Fruit fly (Drosophila melanogaster) whole organism, embryonic: ENCODE data around the gene Bsg.

Experiments used
- Aef1 ChIP-seq: fragments of 200-800 bp; sonication (Bioruptor generic); IDR thresholded peaks from 3 replicates; pipeline ENCODE4 v1.3.6; 2022; ENCODE audit warnings: missing biosample characterization, missing genetic modification characterization
- BtbVII ChIP-seq: fragments of 200-800 bp; sonication (Bioruptor generic); optimal IDR thresholded peaks from 3 replicates; lab custom pipeline; 2017; ENCODE audit warnings: missing biosample characterization, mild to moderate bottlenecking, missing genetic modification characterization
- C15 ChIP-seq: fragments of 200-800 bp; sonication (Bioruptor generic); IDR thresholded peaks from 3 replicates; pipeline ENCODE4 v1.3.6; 2022; ENCODE audit warnings: missing biosample characterization, missing genetic modification characterization
- CG10979 ChIP-seq: fragments of 200-800 bp; sonication (Bioruptor generic); optimal IDR thresholded peaks from 2 replicates; lab custom pipeline; 2018; ENCODE audit warnings: missing biosample characterization, mild to moderate bottlenecking, missing genetic modification characterization, moderate library complexity
- CG11456 ChIP-seq: fragments of 200-800 bp; sonication (Bioruptor generic); IDR thresholded peaks from 3 replicates; pipeline ENCODE4 v1.3.6; 2022; ENCODE audit warnings: missing biosample characterization, missing genetic modification characterization
- CG15601 ChIP-seq: fragments of 200-800 bp; sonication (Bioruptor generic); optimal IDR thresholded peaks from 3 replicates; lab custom pipeline; 2019; ENCODE audit warnings: missing biosample characterization, mild to moderate bottlenecking, missing genetic modification characterization, moderate library complexity
- CG16779 ChIP-seq: fragments of 200-800 bp; sonication (Bioruptor generic); IDR thresholded peaks from 2 replicates; pipeline ENCODE4 v1.3.6; 2022; ENCODE audit warnings: missing biosample characterization, missing genetic modification characterization
- CG17186 ChIP-seq: fragments of 200-800 bp; sonication (Bioruptor generic); optimal IDR thresholded peaks from 3 replicates; lab custom pipeline; 2017; ENCODE audit warnings: missing biosample characterization, missing genetic modification reagents, missing genetic modification characterization
- CG2199 ChIP-seq: fragments of 200-800 bp; sonication (Bioruptor generic); IDR thresholded peaks from 3 replicates; pipeline ENCODE4 v1.3.6; 2022; ENCODE audit warnings: missing biosample characterization, missing genetic modification characterization
- CG30020 ChIP-seq: fragments of 200-800 bp; optimal IDR thresholded peaks from 2 replicates; lab custom pipeline; 2019; ENCODE audit warnings: missing biosample characterization, mild to moderate bottlenecking, missing genetic modification characterization, moderate library complexity
- CG33557 ChIP-seq: fragments of 200-800 bp; sonication (Bioruptor generic); optimal IDR thresholded peaks from 2 replicates; lab custom pipeline; 2019; ENCODE audit warnings: missing biosample characterization, mild to moderate bottlenecking, missing genetic modification characterization, moderate library complexity
- CG34224 ChIP-seq: fragments of 200-800 bp; sonication (Bioruptor generic); IDR thresholded peaks from 3 replicates; pipeline ENCODE4 v1.3.6; 2022; ENCODE audit warnings: missing biosample characterization, missing genetic modification characterization; ENCODE audit not compliant: partially characterized antibody
- CG34422 ChIP-seq: fragments of 200-800 bp; sonication (Bioruptor generic); IDR thresholded peaks from 3 replicates; pipeline ENCODE4 v1.3.6; 2022; ENCODE audit warnings: missing biosample characterization, missing genetic modification characterization
- CG43689 ChIP-seq: fragments of 200-800 bp; sonication (Bioruptor generic); IDR thresholded peaks from 2 replicates; pipeline ENCODE4 v1.3.6; 2022; ENCODE audit warnings: missing biosample characterization, missing genetic modification characterization
- CG4854 ChIP-seq: fragments of 200-800 bp; sonication (Bioruptor generic); optimal IDR thresholded peaks from 2 replicates; lab custom pipeline; 2016; ENCODE audit warnings: missing biosample characterization, missing genetic modification characterization, inconsistent platforms
- CG6791 ChIP-seq: fragments of 200-800 bp; sonication (Bioruptor generic); IDR thresholded peaks from 3 replicates; pipeline ENCODE4 v1.3.6; 2022; ENCODE audit warnings: missing biosample characterization, missing genetic modification characterization; ENCODE audit not compliant: partially characterized antibody
- CG7357 ChIP-seq: fragments of 200-800 bp; sonication (Bioruptor generic); IDR thresholded peaks from 3 replicates; pipeline ENCODE4 v1.3.6; 2022; ENCODE audit warnings: missing biosample characterization, missing genetic modification characterization
- CG7987 ChIP-seq: fragments of 200-800 bp; sonication (Bioruptor generic); optimal IDR thresholded peaks from 2 replicates; lab custom pipeline; 2018; ENCODE audit warnings: missing biosample characterization, mild to moderate bottlenecking, missing genetic modification characterization, moderate library complexity
- CG8944 ChIP-seq: fragments of 200-800 bp; sonication (Bioruptor generic); optimal IDR thresholded peaks from 3 replicates; lab custom pipeline; 2016; ENCODE audit warnings: missing biosample characterization, missing genetic modification characterization
- CG9609 ChIP-seq: fragments of 200-800 bp; sonication (Bioruptor generic); optimal IDR thresholded peaks from 3 replicates; lab custom pipeline; 2016; ENCODE audit warnings: missing biosample characterization, missing genetic modification characterization
- CG9817 ChIP-seq: fragments of 200-800 bp; sonication (Bioruptor generic); optimal IDR thresholded peaks from 2 replicates; lab custom pipeline; 2018; ENCODE audit warnings: missing biosample characterization, mild to moderate bottlenecking, missing genetic modification characterization, moderate library complexity
- Dref ChIP-seq: fragments of 200-800 bp; sonication (Bioruptor generic); IDR thresholded peaks from 2 replicates; pipeline ENCODE4 v1.3.6; 2022; ENCODE audit warnings: missing biosample characterization, missing genetic modification characterization
- Fer2 ChIP-seq: fragments of 200-800 bp; sonication (Bioruptor generic); optimal IDR thresholded peaks from 2 replicates; lab custom pipeline; 2018; ENCODE audit warnings: missing biosample characterization, mild to moderate bottlenecking, missing genetic modification characterization, moderate library complexity
- Hr39 ChIP-seq: fragments of >200 bp; optimal IDR thresholded peaks from 2 replicates; lab custom pipeline; 2017
- Hsf ChIP-seq: fragments of 200-800 bp; sonication (Bioruptor generic); optimal IDR thresholded peaks from 3 replicates; lab custom pipeline; 2016; ENCODE audit warnings: missing biosample characterization, missing genetic modification characterization
- Myb ChIP-seq: fragments of 200-800 bp; sonication (Bioruptor generic); optimal IDR thresholded peaks from 2 replicates; lab custom pipeline; 2016; ENCODE audit warnings: missing biosample characterization, missing genetic modification characterization
- Nf-YA ChIP-seq: fragments of 200-800 bp; sonication (Bioruptor generic); IDR thresholded peaks from 2 replicates; pipeline ENCODE4 v1.3.6; 2022; ENCODE audit warnings: missing biosample characterization, missing genetic modification characterization
- Optix ChIP-seq: fragments of 200-800 bp; sonication (Bioruptor generic); IDR thresholded peaks from 3 replicates; pipeline ENCODE4 v1.3.6; 2022; ENCODE audit warnings: missing biosample characterization, missing genetic modification characterization
- Spps ChIP-seq: fragments of 200-800 bp; sonication (Bioruptor generic); optimal IDR thresholded peaks from 2 replicates; lab custom pipeline; 2018; ENCODE audit warnings: missing biosample characterization, mild to moderate bottlenecking, missing genetic modification characterization
- Stat92E ChIP-seq, 3 experiments: fragments of >200 bp in 2 of 3; fragments of 200-800 bp in 1 of 3; sonication (Bioruptor generic) in 1 of 3; optimal IDR thresholded peaks; 2 replicates each; lab custom pipeline; 2017 to 2019; ENCODE audit warnings: missing biosample characterization in 3 of 3, missing genetic modification characterization in 3 of 3, mild to moderate bottlenecking in 1 of 3, moderate library complexity in 1 of 3
- Trl ChIP-seq, 3 experiments: fragments of >200 bp in 2 of 3; fragments of 200-800 bp in 1 of 3; sonication (Bioruptor generic) in 1 of 3; optimal IDR thresholded peaks; 2 replicates in 1 of 3; 3 replicates in 2 of 3; lab custom pipeline; 2016 to 2017; ENCODE audit warnings: missing biosample characterization in 1 of 3, missing genetic modification characterization in 1 of 3
- bigmax ChIP-seq: fragments of 200-800 bp; sonication (Bioruptor generic); optimal IDR thresholded peaks from 2 replicates; lab custom pipeline; 2018; ENCODE audit warnings: missing biosample characterization, mild to moderate bottlenecking, missing genetic modification characterization
- bsh ChIP-seq, 2 experiments: fragments of 200-800 bp; sonication (Bioruptor generic); optimal IDR thresholded peaks; 2 replicates each; lab custom pipeline; 2017 to 2018; ENCODE audit warnings: mild to moderate bottlenecking in 2 of 2, missing biosample characterization in 2 of 2, missing genetic modification characterization in 2 of 2, moderate library complexity in 1 of 2
- chn ChIP-seq: fragments of 200-800 bp; sonication (Bioruptor generic); optimal IDR thresholded peaks from 2 replicates; lab custom pipeline; 2016; ENCODE audit warnings: missing biosample characterization, missing genetic modification characterization
- crol ChIP-seq: fragments of 200-800 bp; sonication (Bioruptor generic); IDR thresholded peaks from 2 replicates; pipeline ENCODE4 v1.3.6; 2022; ENCODE audit warnings: missing biosample characterization, missing genetic modification characterization
- fd96Cb ChIP-seq: fragments of 200-800 bp; sonication (Bioruptor generic); optimal IDR thresholded peaks from 2 replicates; lab custom pipeline; 2018; ENCODE audit warnings: missing biosample characterization, mild to moderate bottlenecking, missing genetic modification characterization, moderate library complexity
- inv ChIP-seq: fragments of 200-800 bp; sonication (Bioruptor generic); IDR thresholded peaks from 2 replicates; pipeline ENCODE4 v1.3.6; 2022; ENCODE audit warnings: missing biosample characterization, missing genetic modification characterization; ENCODE audit not compliant: partially characterized antibody
- kni ChIP-seq: fragments of 200-800 bp; sonication (Bioruptor generic); optimal IDR thresholded peaks from 3 replicates; lab custom pipeline; 2017; ENCODE audit warnings: mild to moderate bottlenecking, missing biosample characterization, missing genetic modification reagents, missing genetic modification characterization
- nom ChIP-seq: fragments of 200-800 bp; sonication (Bioruptor generic); optimal IDR thresholded peaks from 2 replicates; lab custom pipeline; 2017; ENCODE audit warnings: missing biosample characterization, missing genetic modification characterization, mild to moderate bottlenecking, moderate library complexity, missing genetic modification reagents
- pan ChIP-seq, 4 experiments: fragments of >200 bp in 3 of 4; fragments of 200-800 bp in 1 of 4; sonication (Bioruptor generic) in 1 of 4; optimal IDR thresholded peaks in 3 of 4; IDR thresholded peaks in 1 of 4; 2 replicates each; pipeline versions ENCODE4 v1.3.6 to Lab custom; 2017 to 2022; ENCODE audit warnings: missing biosample characterization in 2 of 4, missing genetic modification characterization in 2 of 4, mixed read lengths in 1 of 4
- pb ChIP-seq: fragments of 200-800 bp; sonication (Bioruptor generic); optimal IDR thresholded peaks from 3 replicates; lab custom pipeline; 2016; ENCODE audit warnings: missing biosample characterization, missing genetic modification characterization
- pnt ChIP-seq: fragments of 200-800 bp; sonication (Bioruptor generic); optimal IDR thresholded peaks from 3 replicates; lab custom pipeline; 2016; ENCODE audit warnings: missing biosample characterization, missing genetic modification characterization
- salm ChIP-seq: fragments of 200-800 bp; sonication (Bioruptor generic); optimal IDR thresholded peaks from 2 replicates; lab custom pipeline; 2018; ENCODE audit warnings: missing biosample characterization, mild to moderate bottlenecking, missing genetic modification characterization
- so ChIP-seq: fragments of 200-800 bp; sonication (Bioruptor generic); IDR thresholded peaks from 3 replicates; pipeline ENCODE4 v1.3.6; 2022; ENCODE audit warnings: missing biosample characterization, missing genetic modification characterization
- tll ChIP-seq, 2 experiments: fragments of 200-800 bp in 1 of 2; fragments of >200 bp in 1 of 2; sonication (Bioruptor generic) in 1 of 2; optimal IDR thresholded peaks; 2 replicates each; lab custom pipeline; 2017 to 2019; ENCODE audit warnings: missing biosample characterization in 2 of 2, missing genetic modification characterization in 2 of 2, mild to moderate bottlenecking in 1 of 2, moderate library complexity in 1 of 2
- tna ChIP-seq: fragments of 200-800 bp; sonication (Bioruptor generic); IDR thresholded peaks from 2 replicates; pipeline ENCODE4 v1.3.6; 2022; ENCODE audit warnings: missing biosample characterization, missing genetic modification characterization; ENCODE audit not compliant: partially characterized antibody
- zfh1 ChIP-seq: fragments of 200-800 bp; sonication (Bioruptor generic); IDR thresholded peaks from 3 replicates; pipeline ENCODE4 v1.3.6; 2022; ENCODE audit warnings: missing biosample characterization, missing genetic modification characterization

Gene Bsg

dm6 chr2L:8081640-8082485, 1.4 kb upstream of the Bsg start (continued):
- TF ChIP-seq CG33557 (GFP tag; lab: Kevin White, UChicago) (peak; percentile 87), CG7987 (GFP tag; lab: Kevin White, UChicago) (no peak), pb (GFP tag; lab: Kevin White, UChicago) (no peak), CG30020 (tag; lab: Kevin White, UChicago) (peak; percentile 51), so (GFP tag; lab: Robert Waterston, UW) (peak; percentile 89; the same call in 2 of the 3 replicates), Nf-YA (GFP tag; lab: Robert Waterston, UW) (peak; percentile 59), pan (optimal IDR thresholded peaks at IDR 0.05; lab: Kevin White, UChicago) (no peak), pan (GFP tag; optimal IDR thresholded peaks at IDR 0.05 in 1 of 2, IDR thresholded peaks at IDR 0.05 in 1 of 2) (peak in 1 of 2 experiments; percentile 43), Spps (tag; lab: Kevin White, UChicago) (peak; percentile 57), Myb (no peak), CG34422 (GFP tag; lab: Robert Waterston, UW) (no peak), BtbVII (GFP tag; lab: Kevin White, UChicago) (peak; percentile 45), Hsf (peak; percentile 61), salm (tag; lab: Kevin White, UChicago) (peak; percentile 73), pnt (GFP tag; lab: Kevin White, UChicago) (peak; percentile 33), Dref (GFP tag; lab: Robert Waterston, UW) (no peak), tll (GFP tag; optimal IDR thresholded peaks at IDR 0.05; lab: Kevin White, UChicago) (peak in 1 of 2 experiments; percentile 96), Hr39 (lab: Kevin White, UChicago) (no peak), tna (no peak), Aef1 (no peak), CG2199 (GFP tag; lab: Robert Waterston, UW) (peak; percentile 94), chn (GFP tag; lab: Kevin White, UChicago) (peak; percentile 26), Stat92E (GFP tag; optimal IDR thresholded peaks at IDR 0.05; lab: Kevin White, UChicago) (no peak), kni (GFP tag; lab: Kevin White, UChicago) (peak; percentile 55), Optix (GFP tag; lab: Robert Waterston, UW) (peak; percentile 61; the same call in 1 of the 3 replicates), CG9817 (tag; lab: Kevin White, UChicago) (peak; percentile 59), C15 (GFP tag; lab: Robert Waterston, UW) (0 out of 3 replicates have a peak, but pooled peaks have one; percentile 35), crol (peak; percentile 42; the same call in 1 of the 2 replicates), inv (GFP tag; lab: Robert Waterston, UW) (no peak), CG11456 (peak; percentile 78; the same call in 2 of the 3 replicates), bigmax (no peak), fd96Cb (tag; lab: Kevin White, UChicago) (peak; percentile 83), nom (no peak), CG17186 (GFP tag; lab: Kevin White, UChicago) (no peak), zfh1 (peak; percentile 85; the same call in 2 of the 3 replicates), CG4854 (no peak), CG8944 (peak; percentile 18), CG6791 (GFP tag; lab: Robert Waterston, UW) (no peak), CG9609 (peak; percentile 6), CG16779 (no peak), CG10979 (tag; lab: Kevin White, UChicago) (peak; percentile 90), CG34224 (GFP tag; lab: Robert Waterston, UW) (no peak), bsh (GFP tag; optimal IDR thresholded peaks at IDR 0.05; lab: Kevin White, UChicago) (peak; percentile 68 to 80), CG7357 (GFP tag; lab: Robert Waterston, UW) (peak; percentile 31; the same call in 1 of the 3 replicates), Trl (optimal IDR thresholded peaks at IDR 0.05; lab: Kevin White, UChicago) (no peak), Trl (GFP tag; optimal IDR thresholded peaks at IDR 0.05; lab: Kevin White, UChicago) (peak; percentile 43), CG43689 (peak; percentile 48; the same call in 1 of the 2 replicates), CG15601 (peak; percentile 69), Fer2 (tag; lab: Kevin White, UChicago) (no peak)
